Worm (Caenorhabditis elegans): ENCODE measurements around the gene eat-3.

ce11 chrII:9324824-9325351 is at the start of gene eat-3:
- TF ChIP-seq tbx-37 (GFP tag; conservative IDR thresholded peaks at IDR 0.05) (no peak), ama-1 (optimal IDR thresholded peaks at IDR 0.05) (no peak), B0310.2 (tag; optimal IDR thresholded peaks at IDR 0.05) (no peak), flt-1 (GFP tag; IDR thresholded peaks at IDR 0.05) (no peak)
